Worm (Caenorhabditis elegans) whole organism, L2 larva: ENCODE results near the gene C11E4.6.

Experiments
- R02D3.7 ChIP-seq: fragments of 150-350 bp; optimal IDR thresholded peaks from 2 replicates; lab custom pipeline; 2014; ENCODE audit warnings: missing biosample characterization, missing genetic modification characterization
- ama-1 ChIP-seq: fragments of 150-350 bp; optimal IDR thresholded peaks from 2 replicates; lab custom pipeline; 2018; ENCODE audit warnings: inconsistent platforms
- blmp-1 ChIP-seq: sonication (generic microtip); optimal IDR thresholded peaks from 2 replicates; lab custom pipeline; 2017; ENCODE audit warnings: missing genetic modification characterization, mild to moderate bottlenecking, missing compliant biosample characterization, antibody characterized with exemption, moderate library complexity; ENCODE audit not compliant: insufficient read depth
- ceh-16 ChIP-seq: fragments of 150-350 bp; optimal IDR thresholded peaks from 2 replicates; lab custom pipeline; 2014; ENCODE audit warnings: missing biosample characterization, missing genetic modification characterization
- crh-2 ChIP-seq: sonication (generic microtip); optimal IDR thresholded peaks from 2 replicates; lab custom pipeline; 2017; ENCODE audit warnings: missing biosample characterization, missing genetic modification characterization
- dmd-4 ChIP-seq: sonication (generic microtip); optimal IDR thresholded peaks from 2 replicates; lab custom pipeline; 2017; ENCODE audit warnings: missing biosample characterization, missing genetic modification characterization
- egl-27 ChIP-seq: sonication (generic microtip); optimal IDR thresholded peaks from 3 replicates; lab custom pipeline; 2017; ENCODE audit warnings: missing biosample characterization, missing genetic modification reagents, missing genetic modification characterization
- elt-1 ChIP-seq: fragments of 150-350 bp; optimal IDR thresholded peaks from 2 replicates; lab custom pipeline; 2014; ENCODE audit warnings: missing biosample characterization, missing genetic modification characterization
- elt-3 ChIP-seq: sonication (generic microtip); optimal IDR thresholded peaks from 2 replicates; lab custom pipeline; 2017; ENCODE audit warnings: missing biosample characterization, missing genetic modification characterization
- fos-1 ChIP-seq: fragments of 150-350 bp; optimal IDR thresholded peaks from 2 replicates; lab custom pipeline; 2014; ENCODE audit warnings: missing biosample characterization, missing genetic modification characterization
- gmeb-1 ChIP-seq: fragments of 150-350 bp; optimal IDR thresholded peaks from 2 replicates; lab custom pipeline; 2014; ENCODE audit warnings: missing biosample characterization, missing genetic modification characterization
- lin-11 ChIP-seq: fragments of 150-350 bp; sonication (generic microtip); optimal IDR thresholded peaks from 2 replicates; lab custom pipeline; 2014; ENCODE audit warnings: missing biosample characterization, missing genetic modification characterization, inconsistent platforms, mixed read lengths
- lin-13 ChIP-seq: fragments of 150-350 bp; optimal IDR thresholded peaks from 2 replicates; lab custom pipeline; 2014; ENCODE audit warnings: missing biosample characterization, missing genetic modification reagents, missing genetic modification characterization
- lin-39 ChIP-seq: fragments of 150-350 bp; optimal IDR thresholded peaks from 2 replicates; lab custom pipeline; 2014; ENCODE audit warnings: missing biosample characterization, missing genetic modification reagents, missing genetic modification characterization
- mab-5 ChIP-seq: fragments of 150-350 bp; optimal IDR thresholded peaks from 2 replicates; lab custom pipeline; 2014; ENCODE audit warnings: missing biosample characterization, missing genetic modification characterization
- nhr-10 ChIP-seq: sonication (generic microtip); optimal IDR thresholded peaks from 2 replicates; lab custom pipeline; 2017; ENCODE audit warnings: missing biosample characterization, missing genetic modification characterization
- nhr-129 ChIP-seq: fragments of 150-350 bp; optimal IDR thresholded peaks from 2 replicates; lab custom pipeline; 2014; ENCODE audit warnings: missing biosample characterization, missing genetic modification characterization
- nhr-23 ChIP-seq: fragments of 150-350 bp; optimal IDR thresholded peaks from 2 replicates; lab custom pipeline; 2014; ENCODE audit warnings: missing biosample characterization, missing genetic modification reagents, missing genetic modification characterization
- nhr-237 ChIP-seq: fragments of 150-350 bp; optimal IDR thresholded peaks from 2 replicates; lab custom pipeline; 2014; ENCODE audit warnings: missing biosample characterization, missing genetic modification characterization
- nhr-6 ChIP-seq: fragments of 150-350 bp; optimal IDR thresholded peaks from 2 replicates; lab custom pipeline; 2014; ENCODE audit warnings: missing biosample characterization, missing genetic modification characterization
- nhr-77 ChIP-seq: fragments of 150-350 bp; optimal IDR thresholded peaks from 2 replicates; lab custom pipeline; 2014; ENCODE audit warnings: missing biosample characterization, missing genetic modification characterization
- peb-1 ChIP-seq: fragments of 150-350 bp; optimal IDR thresholded peaks from 2 replicates; lab custom pipeline; 2014; ENCODE audit warnings: missing biosample characterization, missing genetic modification characterization
- sem-4 ChIP-seq: fragments of 150-350 bp; optimal IDR thresholded peaks from 2 replicates; lab custom pipeline; 2014; ENCODE audit warnings: missing biosample characterization, missing genetic modification reagents, missing genetic modification characterization
- skn-1 ChIP-seq: sonication (generic microtip); optimal IDR thresholded peaks from 2 replicates; lab custom pipeline; 2017; ENCODE audit warnings: missing biosample characterization, missing genetic modification characterization
- sma-9 ChIP-seq, 2 experiments: fragments of 150-350 bp in 1 of 2; sonication (generic microtip) in 1 of 2; optimal IDR thresholded peaks; 2 replicates each; lab custom pipeline; 2014 to 2016; ENCODE audit warnings: missing genetic modification characterization in 2 of 2, mild to moderate bottlenecking in 1 of 2, missing biosample characterization in 1 of 2, missing compliant biosample characterization in 1 of 2, missing genetic modification reagents in 1 of 2, moderate library complexity in 1 of 2
- unc-62 ChIP-seq: fragments of 150-350 bp; optimal IDR thresholded peaks from 2 replicates; lab custom pipeline; 2014; ENCODE audit warnings: missing biosample characterization, missing genetic modification reagents, missing genetic modification characterization
- ztf-1 ChIP-seq: fragments of 200-800 bp; sonication (Bioruptor generic); conservative IDR thresholded peaks from 2 replicates; pipeline ENCODE4 v1.3.6; 2022; ENCODE audit warnings: missing genetic modification characterization, missing compliant biosample characterization
- ztf-11 ChIP-seq: sonication (generic microtip); optimal IDR thresholded peaks from 2 replicates; lab custom pipeline; 2017; ENCODE audit warnings: missing biosample characterization, missing genetic modification characterization

C11E4.6 gene

ce11 chrX:9654232-9654631 lies 43.9 kb downstream of the C11E4.6 start:
- TF ChIP-seq elt-3 (tag; lab: Kevin White, UChicago) (no peak), elt-1 (tag; lab: Kevin White, UChicago) (no peak), sma-9 (GFP tag; optimal IDR thresholded peaks at IDR 0.05; lab: Kevin White, UChicago) (no peak), sma-9 (tag; optimal IDR thresholded peaks at IDR 0.05; lab: Kevin White, UChicago) (no peak), dmd-4 (tag; lab: Kevin White, UChicago) (no peak), egl-27 (no peak), nhr-10 (tag; lab: Kevin White, UChicago) (no peak), R02D3.7 (tag; lab: Kevin White, UChicago) (no peak), mab-5 (no peak), lin-11 (tag; lab: Kevin White, UChicago) (no peak), sem-4 (no peak), nhr-77 (no peak), blmp-1 (tag; lab: Kevin White, UChicago) (no peak), unc-62 (GFP tag; lab: Kevin White, UChicago) (no peak), nhr-23 (tag; lab: Kevin White, UChicago) (no peak)
- TF ChIP-seq, all 48 proteins: peak for 0

ce11 chrX:9656772-9657171 lies 46.4 kb downstream of the C11E4.6 start:
- TF ChIP-seq gmeb-1 (no peak), peb-1 (tag; lab: Kevin White, UChicago) (no peak), unc-62 (GFP tag; lab: Kevin White, UChicago) (no peak), blmp-1 (tag; lab: Kevin White, UChicago) (no peak), lin-11 (tag; lab: Kevin White, UChicago) (no peak), ztf-1 (GFP tag; lab: Robert Waterston, UW) (no peak)

- no peak for TF ChIP-seq lin-13 (GFP tag; lab: Kevin White, UChicago)
- TF ChIP-seq nhr-129 (tag; lab: Kevin White, UChicago), result no peak
- TF ChIP-seq ama-1 (lab: Kevin White, UChicago), result no peak
- TF ChIP-seq dmd-4 (tag; lab: Kevin White, UChicago), result no peak
- TF ChIP-seq ceh-16 (tag; lab: Kevin White, UChicago), result no peak
- no peak for TF ChIP-seq crh-2 (tag; lab: Kevin White, UChicago)
- TF ChIP-seq nhr-6, result no peak
- no peak for TF ChIP-seq nhr-237
- no peak for TF ChIP-seq fos-1 (tag; lab: Kevin White, UChicago)
- no peak for TF ChIP-seq gmeb-1
- no peak for TF ChIP-seq lin-39 (tag; lab: Kevin White, UChicago)
- TF ChIP-seq ztf-11, result no peak
- TF ChIP-seq skn-1, result no peak
- TF ChIP-seq ztf-1 (GFP tag; lab: Robert Waterston, UW), result no peak
- TF ChIP-seq, all 48 proteins: peak for 0
These were observed 55.6 kb downstream of the C11E4.6 start for ce11 chrX:9665944-9666343.
